Worm (Caenorhabditis elegans) whole organism, mixed stage, embryonic: Measurements from ENCODE around the gene C25D7.16.

Experiments
- ceh-39 ChIP-seq: fragments of 150-350 bp; optimal IDR thresholded peaks from 2 replicates; lab custom pipeline; 2014; ENCODE audit warnings: missing biosample characterization, missing genetic modification characterization
- ceh-43 ChIP-seq: fragments of 200-800 bp; sonication (Bioruptor generic); optimal IDR thresholded peaks from 2 replicates; lab custom pipeline; 2018; ENCODE audit warnings: mild to moderate bottlenecking, missing genetic modification characterization, moderate library complexity, missing compliant biosample characterization
- elt-1 ChIP-seq: sonication (generic microtip); optimal IDR thresholded peaks from 2 replicates; lab custom pipeline; 2017; ENCODE audit warnings: missing genetic modification characterization, mild to moderate bottlenecking, missing compliant biosample characterization, antibody characterized with exemption, moderate library complexity, borderline replicate concordance; ENCODE audit not compliant: insufficient read depth
- lin-13 ChIP-seq: fragments of 150-350 bp; optimal IDR thresholded peaks from 2 replicates; lab custom pipeline; 2014; ENCODE audit warnings: missing biosample characterization, missing genetic modification characterization
- mep-1 ChIP-seq: fragments of 150-350 bp; optimal IDR thresholded peaks from 2 replicates; lab custom pipeline; 2017; ENCODE audit warnings: missing biosample characterization, missing genetic modification reagents, missing genetic modification characterization, inconsistent platforms
- nhr-12 ChIP-seq: fragments of 150-350 bp; optimal IDR thresholded peaks from 2 replicates; lab custom pipeline; 2014; ENCODE audit warnings: missing biosample characterization, missing genetic modification characterization
- nhr-237 ChIP-seq: fragments of 150-350 bp; optimal IDR thresholded peaks from 2 replicates; lab custom pipeline; 2014; ENCODE audit warnings: missing biosample characterization, missing genetic modification characterization
- nhr-76 ChIP-seq: sonication (generic microtip); optimal IDR thresholded peaks from 2 replicates; lab custom pipeline; 2017; ENCODE audit warnings: missing biosample characterization, missing genetic modification characterization
- pha-4 ChIP-seq: fragments of 150-350 bp; optimal IDR thresholded peaks from 2 replicates; lab custom pipeline; 2018; ENCODE audit warnings: missing biosample characterization, missing genetic modification reagents, missing genetic modification characterization
- snpc-4 ChIP-seq: fragments of 150-350 bp; optimal IDR thresholded peaks from 2 replicates; lab custom pipeline; 2014; ENCODE audit warnings: missing biosample characterization, missing genetic modification characterization
- unc-120 ChIP-seq: sonication (generic microtip); optimal IDR thresholded peaks from 2 replicates; lab custom pipeline; 2017; ENCODE audit warnings: missing genetic modification characterization, missing compliant biosample characterization; ENCODE audit not compliant: poor library complexity, severe bottlenecking
- unc-62 ChIP-seq: fragments of 150-350 bp; optimal IDR thresholded peaks from 2 replicates; lab custom pipeline; 2014; ENCODE audit warnings: missing biosample characterization, missing genetic modification reagents, missing genetic modification characterization
- ztf-11 ChIP-seq: fragments of 150-350 bp; optimal IDR thresholded peaks from 2 replicates; lab custom pipeline; 2014; ENCODE audit warnings: missing biosample characterization, missing genetic modification characterization

ce11 chrV:15068378-15068777 is 12.4 kb downstream of the C25D7.16 start, which contains the start of gene dnj-3:
- TF ChIP-seq ceh-43 (GFP tag; lab: Kevin White, UChicago) (no peak), pha-4 (no peak), nhr-12 (tag; lab: Kevin White, UChicago) (no peak), lin-13 (tag; lab: Kevin White, UChicago) (no peak), unc-62 (GFP tag; lab: Kevin White, UChicago) (no peak), ztf-11 (tag; lab: Kevin White, UChicago) (no peak), mep-1 (tag; lab: Kevin White, UChicago) (no peak), unc-120 (tag; lab: Kevin White, UChicago) (no peak), elt-1 (tag; lab: Kevin White, UChicago) (no peak), nhr-76 (no peak), snpc-4 (no peak), nhr-237 (tag; lab: Kevin White, UChicago) (no peak), ceh-39 (tag; lab: Kevin White, UChicago) (no peak)
